Worm (Caenorhabditis elegans) whole organism, L1 larva: ENCODE data around the gene srv-5.

Experiments
- C04F5.9 ChIP-seq: sonication (generic microtip); optimal IDR thresholded peaks from 2 replicates; lab custom pipeline; 2016; ENCODE audit warnings: missing genetic modification characterization, missing compliant biosample characterization
- C16A3.4 ChIP-seq: fragments of 150-350 bp; optimal IDR thresholded peaks from 2 replicates; lab custom pipeline; 2014; ENCODE audit warnings: missing biosample characterization, missing genetic modification characterization
- aha-1 ChIP-seq: fragments of 150-350 bp; optimal IDR thresholded peaks from 2 replicates; lab custom pipeline; 2014; ENCODE audit warnings: missing biosample characterization, missing genetic modification characterization
- alr-1 ChIP-seq: fragments of 200-800 bp; sonication (Bioruptor generic); optimal IDR thresholded peaks from 2 replicates; lab custom pipeline; 2018; ENCODE audit warnings: borderline replicate concordance, mild to moderate bottlenecking, missing genetic modification characterization, missing compliant biosample characterization
- aly-2 ChIP-seq: fragments of 150-350 bp; optimal IDR thresholded peaks from 2 replicates; lab custom pipeline; 2014; ENCODE audit warnings: missing biosample characterization, missing genetic modification characterization
- ceh-82 ChIP-seq, 3 experiments: fragments of 150-350 bp in 1 of 3; sonication (generic microtip) in 2 of 3; optimal IDR thresholded peaks; 2 replicates each; lab custom pipeline; 2014 to 2017; ENCODE audit warnings: missing biosample characterization in 3 of 3, missing genetic modification characterization in 3 of 3
- ces-1 ChIP-seq: fragments of 150-350 bp; optimal IDR thresholded peaks from 2 replicates; lab custom pipeline; 2014; ENCODE audit warnings: missing biosample characterization, missing genetic modification reagents, missing genetic modification characterization
- dpl-1 ChIP-seq, 3 experiments: fragments of 150-350 bp in 2 of 3; sonication (generic microtip) in 1 of 3; optimal IDR thresholded peaks; 2 replicates each; lab custom pipeline; 2014 to 2017; ENCODE audit warnings: missing biosample characterization in 3 of 3, missing genetic modification characterization in 3 of 3, missing genetic modification reagents in 3 of 3
- dsc-1 ChIP-seq: sonication (generic microtip); optimal IDR thresholded peaks from 2 replicates; lab custom pipeline; 2016; ENCODE audit warnings: mild to moderate bottlenecking, missing genetic modification characterization, missing compliant biosample characterization
- efl-3 ChIP-seq: fragments of 200-800 bp; sonication (Bioruptor generic); optimal IDR thresholded peaks from 2 replicates; lab custom pipeline; 2018; ENCODE audit warnings: mild to moderate bottlenecking, missing genetic modification characterization, missing compliant biosample characterization
- egl-13 ChIP-seq: sonication (generic microtip); optimal IDR thresholded peaks from 2 replicates; lab custom pipeline; 2016; ENCODE audit warnings: missing genotype, missing genetic modification reagents, missing genetic modification characterization, missing compliant biosample characterization
- elt-3 ChIP-seq, 6 experiments: fragments of 150-350 bp in 1 of 6; sonication (generic microtip); optimal IDR thresholded peaks; 2 replicates each; lab custom pipeline; 2017 to 2018; ENCODE audit warnings: missing biosample characterization in 6 of 6, missing genetic modification characterization in 6 of 6, inconsistent platforms in 1 of 6
- fkh-10 ChIP-seq: sonication (generic microtip); optimal IDR thresholded peaks from 2 replicates; lab custom pipeline; 2017; ENCODE audit warnings: missing biosample characterization, missing genetic modification reagents, missing genetic modification characterization
- fos-1 ChIP-seq: fragments of 150-350 bp; optimal IDR thresholded peaks from 2 replicates; lab custom pipeline; 2014; ENCODE audit warnings: missing biosample characterization, missing genetic modification characterization
- hlh-17 ChIP-seq: fragments of 200-800 bp; sonication (Bioruptor generic); optimal IDR thresholded peaks from 2 replicates; lab custom pipeline; 2018; ENCODE audit warnings: missing genetic modification characterization, mild to moderate bottlenecking, missing compliant biosample characterization, moderate library complexity, borderline replicate concordance
- hpl-2 ChIP-seq: fragments of 150-350 bp; optimal IDR thresholded peaks from 2 replicates; lab custom pipeline; 2014; ENCODE audit warnings: missing biosample characterization, missing genetic modification reagents, missing genetic modification characterization
- lin-13 ChIP-seq: fragments of 150-350 bp; optimal IDR thresholded peaks from 2 replicates; lab custom pipeline; 2014; ENCODE audit warnings: missing biosample characterization, missing genetic modification reagents, missing genetic modification characterization
- lin-14 ChIP-seq: fragments of 200-800 bp; sonication (Bioruptor generic); optimal IDR thresholded peaks from 2 replicates; lab custom pipeline; 2018; ENCODE audit warnings: mild to moderate bottlenecking, missing genetic modification characterization, moderate library complexity, missing compliant biosample characterization
- lin-35 ChIP-seq, 2 experiments: fragments of 150-350 bp; optimal IDR thresholded peaks; 2 replicates each; lab custom pipeline; 2014; ENCODE audit warnings: missing biosample characterization in 2 of 2, missing genetic modification characterization in 2 of 2, missing genetic modification reagents in 2 of 2
- lir-3 ChIP-seq: sonication (generic microtip); optimal IDR thresholded peaks from 2 replicates; lab custom pipeline; 2016; ENCODE audit warnings: mild to moderate bottlenecking, missing genetic modification characterization, moderate library complexity, missing compliant biosample characterization; ENCODE audit not compliant: poor library complexity
- mep-1 ChIP-seq: fragments of 150-350 bp; optimal IDR thresholded peaks from 2 replicates; lab custom pipeline; 2014; ENCODE audit warnings: missing biosample characterization, missing genetic modification characterization
- nhr-11 ChIP-seq: fragments of 150-350 bp; optimal IDR thresholded peaks from 2 replicates; lab custom pipeline; 2014; ENCODE audit warnings: missing biosample characterization, missing genetic modification characterization
- nhr-12 ChIP-seq: sonication (generic microtip); optimal IDR thresholded peaks from 2 replicates; lab custom pipeline; 2017; ENCODE audit warnings: missing biosample characterization, missing genetic modification characterization
- nhr-237 ChIP-seq: fragments of 150-350 bp; optimal IDR thresholded peaks from 2 replicates; lab custom pipeline; 2014; ENCODE audit warnings: missing biosample characterization, missing genetic modification characterization
- nhr-28 ChIP-seq: fragments of 150-350 bp; optimal IDR thresholded peaks from 2 replicates; lab custom pipeline; 2014; ENCODE audit warnings: missing biosample characterization, missing genetic modification characterization
- nhr-71 ChIP-seq: sonication (generic microtip); optimal IDR thresholded peaks from 2 replicates; lab custom pipeline; 2016; ENCODE audit warnings: mild to moderate bottlenecking, missing genetic modification characterization, moderate library complexity, missing compliant biosample characterization
- nhr-76 ChIP-seq: sonication (generic microtip); optimal IDR thresholded peaks from 2 replicates; lab custom pipeline; 2017; ENCODE audit warnings: missing biosample characterization, missing genetic modification characterization
- nhr-84 ChIP-seq: sonication (generic microtip); optimal IDR thresholded peaks from 2 replicates; lab custom pipeline; 2017; ENCODE audit warnings: missing biosample characterization, missing genetic modification characterization
- nhr-85 ChIP-seq: sonication (generic microtip); peaks from one replicate; lab custom pipeline; 2016; ENCODE audit warnings: missing genetic modification characterization, inconsistent platforms, missing compliant biosample characterization
- pqm-1 ChIP-seq: sonication (generic microtip); optimal IDR thresholded peaks from 3 replicates; lab custom pipeline; 2017; ENCODE audit warnings: missing biosample characterization, missing genetic modification characterization
- skn-1 ChIP-seq: fragments of 150-350 bp; optimal IDR thresholded peaks from 2 replicates; lab custom pipeline; 2014; ENCODE audit warnings: missing biosample characterization, missing genetic modification characterization
- snu-23 ChIP-seq: sonication (generic microtip); optimal IDR thresholded peaks from 2 replicates; lab custom pipeline; 2016; ENCODE audit warnings: missing genetic modification characterization, missing compliant biosample characterization
- sptf-1 ChIP-seq: fragments of 150-350 bp; optimal IDR thresholded peaks from 2 replicates; lab custom pipeline; 2014; ENCODE audit warnings: missing biosample characterization, missing genetic modification characterization
- tbx-2 ChIP-seq: sonication (generic microtip); optimal IDR thresholded peaks from 2 replicates; lab custom pipeline; 2016; ENCODE audit warnings: missing genetic modification characterization, missing compliant biosample characterization
- unc-86 ChIP-seq: sonication (generic microtip); optimal IDR thresholded peaks from 2 replicates; lab custom pipeline; 2016; ENCODE audit warnings: missing genetic modification characterization, missing compliant biosample characterization
- zag-1 ChIP-seq: fragments of 150-350 bp; optimal IDR thresholded peaks from 2 replicates; lab custom pipeline; 2014; ENCODE audit warnings: missing biosample characterization, missing genetic modification characterization
- zip-4 ChIP-seq: fragments of 200-800 bp; sonication (Bioruptor generic); optimal IDR thresholded peaks from 2 replicates; lab custom pipeline; 2018; ENCODE audit warnings: mild to moderate bottlenecking, missing genetic modification characterization, moderate library complexity, missing compliant biosample characterization
- ztf-11 ChIP-seq, 2 experiments: sonication (generic microtip); optimal IDR thresholded peaks; 2 replicates each; lab custom pipeline; 2016 to 2017; ENCODE audit warnings: missing genetic modification characterization in 2 of 2, missing biosample characterization in 1 of 2, missing compliant biosample characterization in 1 of 2

srv-5 gene

DNA sequence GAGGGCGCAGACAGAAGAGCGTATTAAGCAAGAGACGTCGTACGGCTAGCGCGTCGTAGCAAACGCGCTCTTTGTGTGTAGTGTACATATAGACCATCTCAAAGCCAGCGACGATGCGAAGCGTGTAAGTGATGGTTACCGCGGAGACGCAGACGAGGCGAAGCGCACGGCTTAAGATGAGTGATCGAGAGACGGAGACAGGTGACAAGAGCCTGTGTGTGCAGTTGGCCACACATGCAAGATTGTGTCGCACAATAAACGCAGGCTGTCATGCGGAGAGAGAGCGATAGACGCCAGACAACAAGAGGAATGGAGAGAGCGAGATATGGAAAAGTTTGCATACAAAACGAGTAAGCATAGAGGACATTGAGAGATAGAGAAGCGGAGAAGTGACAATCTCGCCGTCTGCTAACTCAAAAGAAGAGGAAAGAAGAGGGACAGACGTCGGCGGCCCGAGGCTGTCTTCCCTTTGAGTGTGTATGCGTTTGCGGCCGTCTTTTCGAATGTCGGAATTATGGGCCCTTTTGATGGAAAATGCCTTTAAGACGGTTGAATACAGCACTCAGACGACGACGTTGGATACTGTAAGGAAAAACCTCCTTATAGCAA is 29.3 kb upstream of the srv-5 start (continued):
- peak; percentile 54 for TF ChIP-seq fos-1 (tag; lab: Kevin White, UChicago)
- TF ChIP-seq nhr-12 = no peak
- peak; percentile 1 for TF ChIP-seq aha-1 (tag; lab: Kevin White, UChicago)
- TF ChIP-seq ztf-11 (tag; optimal IDR thresholded peaks at IDR 0.05; lab: Kevin White, UChicago) = peak in 1 of 2 experiments; percentile 92
- TF ChIP-seq tbx-2 (tag; lab: Kevin White, UChicago) = peak; percentile 97
- peak; percentile 88 for TF ChIP-seq nhr-11 (tag; lab: Kevin White, UChicago)
- TF ChIP-seq lin-14 (GFP tag; lab: Kevin White, UChicago) = peak; percentile 96
- peak; percentile 96 for TF ChIP-seq dsc-1 (tag; lab: Kevin White, UChicago)
- peak; percentile 59 for TF ChIP-seq lin-13 (GFP tag; lab: Kevin White, UChicago)
- no peak for TF ChIP-seq nhr-237
- TF ChIP-seq mep-1 = peak; percentile 65
- no peak for TF ChIP-seq ces-1 (GFP tag; lab: Kevin White, UChicago)
- TF ChIP-seq efl-3 (GFP tag; lab: Kevin White, UChicago) = peak; percentile 50
- no peak for TF ChIP-seq skn-1
- TF ChIP-seq nhr-76 (tag; lab: Kevin White, UChicago) = no peak
- TF ChIP-seq zag-1 = no peak
- TF ChIP-seq lir-3 (tag; lab: Kevin White, UChicago) = peak; percentile 71
- TF ChIP-seq aly-2 (tag; lab: Kevin White, UChicago) = no peak
- TF ChIP-seq sptf-1 (tag; lab: Kevin White, UChicago) = no peak
- TF ChIP-seq pqm-1 (tag; lab: Kevin White, UChicago) = no peak
- peak; percentile 49 for TF ChIP-seq nhr-28
- TF ChIP-seq elt-3 (tag; optimal IDR thresholded peaks at IDR 0.05; lab: Kevin White, UChicago) = peak in 1 of 6 experiments; percentile 43
- TF ChIP-seq lin-35 (GFP tag; optimal IDR thresholded peaks at IDR 0.05; lab: Kevin White, UChicago) = peak; percentile 53 to 68
- peak; percentile 99 for TF ChIP-seq nhr-71 (tag; lab: Kevin White, UChicago)
- TF ChIP-seq C04F5.9 (tag; lab: Kevin White, UChicago) = peak; percentile 86
- no peak for TF ChIP-seq hlh-17 (GFP tag; lab: Kevin White, UChicago)
- TF ChIP-seq dpl-1 (GFP tag; optimal IDR thresholded peaks at IDR 0.05; lab: Kevin White, UChicago) = peak; percentile 19 to 45 (median 22)
- no peak for TF ChIP-seq C16A3.4
- TF ChIP-seq zip-4 (GFP tag; lab: Kevin White, UChicago) = peak; percentile 83
- TF ChIP-seq unc-86 (tag; lab: Kevin White, UChicago) = peak; percentile 98
- TF ChIP-seq egl-13 (tag; lab: Kevin White, UChicago) = peak; percentile 96
- TF ChIP-seq ceh-82 (tag; optimal IDR thresholded peaks at IDR 0.05; lab: Kevin White, UChicago) = peak; percentile 45 to 51 (median 49)

DNA sequence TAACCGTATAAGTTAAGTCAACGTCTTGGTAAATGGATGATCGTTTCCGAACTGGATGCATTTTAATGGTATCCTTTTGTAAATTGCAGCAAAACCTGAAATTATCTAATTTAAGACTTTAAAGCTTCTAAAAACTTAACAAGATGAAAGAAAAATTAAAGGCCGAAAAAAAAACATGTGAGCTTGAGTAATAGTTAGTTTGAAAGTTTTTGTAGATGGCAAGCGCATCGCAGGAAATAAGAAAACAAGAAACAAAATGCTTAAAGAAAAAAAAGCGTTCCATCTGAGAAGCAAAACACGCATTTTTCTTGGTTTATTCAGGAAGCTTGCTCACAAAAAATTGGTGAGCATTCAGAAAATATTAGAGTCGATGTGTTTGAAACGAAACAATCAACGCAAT is 16.4 kb upstream of the srv-5 start, which contains the start of gene rab-37:
rab-37 (minus strand) TSS at position 101 of the 400 bp plus-strand sequence.
- no peak for TF ChIP-seq nhr-12
- no peak for TF ChIP-seq hpl-2
- no peak for TF ChIP-seq nhr-84 (tag; lab: Kevin White, UChicago)
- no peak for TF ChIP-seq snu-23 (GFP tag; lab: Kevin White, UChicago)

DNA sequence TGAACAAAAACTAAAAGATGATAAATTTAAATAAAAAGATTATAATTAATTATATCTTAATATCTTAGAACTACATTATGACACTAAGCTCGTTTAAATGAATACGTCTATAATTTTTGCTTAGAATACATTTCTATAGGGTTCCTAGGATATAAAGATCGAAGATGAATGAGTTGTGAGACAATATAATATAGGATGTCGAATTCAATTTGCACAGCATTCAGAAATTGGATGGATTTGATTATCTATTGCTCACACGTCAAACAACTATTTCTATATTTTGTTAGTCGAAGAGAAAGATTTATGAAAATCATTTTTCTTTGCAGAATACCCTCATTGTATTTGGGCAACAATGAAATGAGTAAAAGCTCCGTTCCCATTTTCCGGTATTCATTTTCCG is 13.2 kb upstream of the srv-5 start:
- TF ChIP-seq lin-14 (GFP tag; lab: Kevin White, UChicago) (peak; percentile 26), nhr-85 (tag; lab: Kevin White, UChicago) (no peak), fkh-10 (GFP tag; lab: Kevin White, UChicago) (peak; percentile 43), alr-1 (tag; lab: Kevin White, UChicago) (no peak)
